Worm (Caenorhabditis elegans) whole organism, dauer: ENCODE data around the gene clec-127.

ENCODE experiments used
- unc-62 ChIP-seq: sonication (generic microtip); optimal IDR thresholded peaks from 2 replicates; lab custom pipeline; 2017; ENCODE audit warnings: missing biosample characterization, missing genetic modification reagents, missing genetic modification characterization

clec-127 gene

ce11 chrII:3569118-3569517 is at the start of gene clec-127:
Gene clec-127 (minus strand): TSS chrII:3569218.
- TF ChIP-seq unc-62 (GFP tag; lab: Kevin White, UChicago): no peak

- TF ChIP-seq unc-62 (GFP tag; lab: Kevin White, UChicago): no peak
These were observed 48.5 kb upstream of the clec-127 start, which contains the start of gene F40E12.1 for ce11 chrII:3617512-3617911. Gene F40E12.1 (plus strand): TSS chrII:3617812.

ce11 chrII:3616615-3617014 is 47.6 kb upstream of the clec-127 start:
- TF ChIP-seq unc-62 (GFP tag; lab: Kevin White, UChicago): no peak

- TF ChIP-seq unc-62 (GFP tag; lab: Kevin White, UChicago): no peak
These were observed 40.7 kb upstream of the clec-127 start, which contains the start of gene Y49F6A.5 for ce11 chrII:3609764-3610163. Gene Y49F6A.5 (minus strand): TSS chrII:3609864.

ce11 chrII:3604578-3604977 is 35.6 kb upstream of the clec-127 start:
- no peak for TF ChIP-seq unc-62 (GFP tag; lab: Kevin White, UChicago)

ce11 chrII:3598721-3599120 is 29.7 kb upstream of the clec-127 start, which contains the start of gene Y49F6A.11:
Gene Y49F6A.11 (minus strand): TSS chrII:3598821.
- no peak for TF ChIP-seq unc-62 (GFP tag; lab: Kevin White, UChicago)

- TF ChIP-seq unc-62 (GFP tag; lab: Kevin White, UChicago): no peak
These were observed 26.3 kb upstream of the clec-127 start, which contains the start of gene Y49F6A.12 for ce11 chrII:3595339-3595738. Gene Y49F6A.12 (plus strand): TSS chrII:3595639.

- no peak for TF ChIP-seq unc-62 (GFP tag; lab: Kevin White, UChicago)
These were observed 14.4 kb upstream of the clec-127 start, which contains the start of gene srh-60 for ce11 chrII:3583402-3583801. Gene srh-60 (plus strand): TSS chrII:3583702.

ce11 chrII:3581752-3582151 is 12.7 kb upstream of the clec-127 start, which contains the start of gene srh-59:
Gene srh-59 (plus strand): TSS chrII:3582052.
- TF ChIP-seq unc-62 (GFP tag; lab: Kevin White, UChicago): no peak

ce11 chrII:3579767-3580166 is 10.7 kb upstream of the clec-127 start, which contains the start of gene clec-134:
Gene clec-134 (plus strand): TSS chrII:3580067.
- TF ChIP-seq unc-62 (GFP tag; lab: Kevin White, UChicago): no peak

- TF ChIP-seq unc-62 (GFP tag; lab: Kevin White, UChicago): no peak
These were observed 9.1 kb upstream of the clec-127 start, which contains the start of gene clec-133 for ce11 chrII:3578121-3578520. Gene clec-133 (plus strand): TSS chrII:3578421.

- TF ChIP-seq unc-62 (GFP tag; lab: Kevin White, UChicago): no peak
These were observed 7.7 kb upstream of the clec-127 start, which contains the start of gene clec-132 for ce11 chrII:3576742-3577141. Gene clec-132 (plus strand): TSS chrII:3577042.

ce11 chrII:3573255-3573654 is 4.2 kb upstream of the clec-127 start, which contains the start of gene clec-130:
Gene clec-130 (plus strand): TSS chrII:3573555.
- no peak for TF ChIP-seq unc-62 (GFP tag; lab: Kevin White, UChicago)

- TF ChIP-seq unc-62 (GFP tag; lab: Kevin White, UChicago): no peak
These were observed 2.0 kb upstream of the clec-127 start, which contains the start of the genes clec-128 and clec-129 for ce11 chrII:3570927-3571538. Gene clec-128 (minus strand): TSS chrII:3571027. Gene clec-129 (plus strand): TSS chrII:3571488.

ce11 chrII:3567066-3567465 is 2.0 kb downstream of the clec-127 start:
- TF ChIP-seq unc-62 (GFP tag; lab: Kevin White, UChicago): no peak

- no peak for TF ChIP-seq unc-62 (GFP tag; lab: Kevin White, UChicago)
These were observed 6.6 kb downstream of the clec-127 start, which contains the start of gene W10G11.3 for ce11 chrII:3562419-3562818. Gene W10G11.3 (minus strand): TSS chrII:3562519.
